Fruit fly (Drosophila melanogaster): ENCODE measurements around the gene CG14739.

The CG14739 gene

dm6 chr3R:12006417-12006816 lies 42.6 kb downstream of the CG14739 start:
- TF ChIP-seq kay (GFP tag; ENCODE audit: borderline replicate concordance) (no peak), toe (GFP tag; optimal IDR thresholded peaks at IDR 0.05) (no peak), Mnt (GFP tag; optimal IDR thresholded peaks at IDR 0.05) (no peak)

dm6 chr3R:12005417-12005816 lies 43.6 kb downstream of the CG14739 start, which contains the start of gene Tk:
Gene Tk (minus strand): TSS chr3R:12005473.
- TF ChIP-seq CG7101 (tag; optimal IDR thresholded peaks at IDR 0.05) (no peak), cic (GFP tag; optimal IDR thresholded peaks at IDR 0.05) (no peak), CG5204 (GFP tag; optimal IDR thresholded peaks at IDR 0.05) (no peak), Mnt (GFP tag; optimal IDR thresholded peaks at IDR 0.05) (no peak), toe (GFP tag; optimal IDR thresholded peaks at IDR 0.05) (no peak)

- peak; percentile 31 for TF ChIP-seq tj (GFP tag; optimal IDR thresholded peaks at IDR 0.05)
- no peak for TF ChIP-seq CG33017 (tag; optimal IDR thresholded peaks at IDR 0.05)
- no peak for TF ChIP-seq ovo (GFP tag; optimal IDR thresholded peaks at IDR 0.05)
Measured at dm6 chr3R:11999074-11999473, 49.9 kb downstream of the CG14739 start, which contains the start of gene Ect3. Gene Ect3 (plus strand): TSS chr3R:11999278.
